Worm (Caenorhabditis elegans) whole organism, mixed stage, embryonic: ENCODE measurements around the gene Y38C1AA.19.
A peak's percentile ranks its signal among the peaks of the same experiment; 100 is the strongest.

Experiments used
- M03D4.4 ChIP-seq: sonication (generic microtip); optimal IDR thresholded peaks from 2 replicates; lab custom pipeline; 2017; ENCODE audit warnings: mild to moderate bottlenecking, missing genetic modification characterization, missing compliant biosample characterization
- bed-3 ChIP-seq: fragments of 200-800 bp; sonication (Bioruptor generic); optimal IDR thresholded peaks from 3 replicates; lab custom pipeline; 2018; ENCODE audit warnings: mild to moderate bottlenecking, missing genetic modification characterization, moderate library complexity, missing compliant biosample characterization
- blmp-1 ChIP-seq: fragments of 150-350 bp; optimal IDR thresholded peaks from 2 replicates; lab custom pipeline; 2014; ENCODE audit warnings: missing biosample characterization, missing genetic modification characterization
- ceh-39 ChIP-seq: fragments of 150-350 bp; optimal IDR thresholded peaks from 2 replicates; lab custom pipeline; 2014; ENCODE audit warnings: missing biosample characterization, missing genetic modification characterization
- ceh-43 ChIP-seq: fragments of 200-800 bp; sonication (Bioruptor generic); optimal IDR thresholded peaks from 2 replicates; lab custom pipeline; 2018; ENCODE audit warnings: mild to moderate bottlenecking, missing genetic modification characterization, moderate library complexity, missing compliant biosample characterization
- ceh-83 ChIP-seq: fragments of 200-800 bp; sonication (Bioruptor generic); optimal IDR thresholded peaks from 2 replicates; lab custom pipeline; 2018; ENCODE audit warnings: mild to moderate bottlenecking, missing genetic modification characterization, missing compliant biosample characterization
- ces-1 ChIP-seq: fragments of 150-350 bp; optimal IDR thresholded peaks from 2 replicates; lab custom pipeline; 2014; ENCODE audit warnings: missing biosample characterization, missing genetic modification reagents, missing genetic modification characterization
- cnd-1 ChIP-seq: fragments of 200-800 bp; sonication (Bioruptor generic); optimal IDR thresholded peaks from 2 replicates; lab custom pipeline; 2018; ENCODE audit warnings: mild to moderate bottlenecking, missing genetic modification characterization, missing compliant biosample characterization
- drap-1 ChIP-seq: fragments of 200-800 bp; sonication (Bioruptor generic); optimal IDR thresholded peaks from 3 replicates; lab custom pipeline; 2018; ENCODE audit warnings: mild to moderate bottlenecking, missing genetic modification characterization, missing compliant biosample characterization
- elt-1 ChIP-seq: sonication (generic microtip); optimal IDR thresholded peaks from 2 replicates; lab custom pipeline; 2017; ENCODE audit warnings: missing genetic modification characterization, mild to moderate bottlenecking, missing compliant biosample characterization, antibody characterized with exemption, moderate library complexity, borderline replicate concordance; ENCODE audit not compliant: insufficient read depth
- elt-3 ChIP-seq: fragments of 150-350 bp; optimal IDR thresholded peaks from 2 replicates; lab custom pipeline; 2014; ENCODE audit warnings: missing biosample characterization, missing genetic modification characterization
- flh-1 ChIP-seq: fragments of 200-800 bp; sonication (Bioruptor generic); optimal IDR thresholded peaks from 2 replicates; lab custom pipeline; 2018; ENCODE audit warnings: mild to moderate bottlenecking, missing genetic modification characterization, moderate library complexity, missing compliant biosample characterization
- ham-2 ChIP-seq: fragments of 200-800 bp; sonication (Bioruptor generic); optimal IDR thresholded peaks from 2 replicates; lab custom pipeline; 2018; ENCODE audit warnings: mild to moderate bottlenecking, missing genetic modification characterization, missing compliant biosample characterization
- hlh-1 ChIP-seq: fragments of 150-350 bp; optimal IDR thresholded peaks from 2 replicates; lab custom pipeline; 2014; ENCODE audit warnings: missing biosample characterization, missing genetic modification reagents, missing genetic modification characterization
- lin-13 ChIP-seq: fragments of 150-350 bp; optimal IDR thresholded peaks from 2 replicates; lab custom pipeline; 2014; ENCODE audit warnings: missing biosample characterization, missing genetic modification characterization
- lin-32 ChIP-seq: fragments of 200-800 bp; sonication (Bioruptor generic); optimal IDR thresholded peaks from 2 replicates; lab custom pipeline; 2018; ENCODE audit warnings: mild to moderate bottlenecking, missing genetic modification characterization, missing compliant biosample characterization
- lsy-2 ChIP-seq: fragments of 150-350 bp; optimal IDR thresholded peaks from 2 replicates; lab custom pipeline; 2014; ENCODE audit warnings: missing biosample characterization, missing genetic modification characterization
- mab-5 ChIP-seq: fragments of 150-350 bp; optimal IDR thresholded peaks from 2 replicates; lab custom pipeline; 2014; ENCODE audit warnings: missing biosample characterization, missing genetic modification characterization
- mep-1 ChIP-seq: fragments of 150-350 bp; optimal IDR thresholded peaks from 2 replicates; lab custom pipeline; 2017; ENCODE audit warnings: missing biosample characterization, missing genetic modification reagents, missing genetic modification characterization, inconsistent platforms
- mls-2 ChIP-seq: sonication (generic microtip); optimal IDR thresholded peaks from 2 replicates; lab custom pipeline; 2016; ENCODE audit warnings: mild to moderate bottlenecking, missing genetic modification characterization, moderate library complexity, missing compliant biosample characterization
- nhr-12 ChIP-seq: fragments of 150-350 bp; optimal IDR thresholded peaks from 2 replicates; lab custom pipeline; 2014; ENCODE audit warnings: missing biosample characterization, missing genetic modification characterization
- nhr-2 ChIP-seq: fragments of 150-350 bp; optimal IDR thresholded peaks from 2 replicates; lab custom pipeline; 2014; ENCODE audit warnings: missing biosample characterization, missing genetic modification characterization
- nhr-237 ChIP-seq: fragments of 150-350 bp; optimal IDR thresholded peaks from 2 replicates; lab custom pipeline; 2014; ENCODE audit warnings: missing biosample characterization, missing genetic modification characterization
- nhr-28 ChIP-seq: fragments of 150-350 bp; optimal IDR thresholded peaks from 2 replicates; lab custom pipeline; 2014; ENCODE audit warnings: missing biosample characterization, missing genetic modification characterization
- nhr-76 ChIP-seq: sonication (generic microtip); optimal IDR thresholded peaks from 2 replicates; lab custom pipeline; 2017; ENCODE audit warnings: missing biosample characterization, missing genetic modification characterization
- pha-4 ChIP-seq: fragments of 150-350 bp; optimal IDR thresholded peaks from 2 replicates; lab custom pipeline; 2018; ENCODE audit warnings: missing biosample characterization, missing genetic modification reagents, missing genetic modification characterization
- sem-2 ChIP-seq: fragments of 200-800 bp; sonication (Bioruptor generic); optimal IDR thresholded peaks from 2 replicates; lab custom pipeline; 2018; ENCODE audit warnings: mild to moderate bottlenecking, missing genetic modification characterization, missing compliant biosample characterization
- snpc-4 ChIP-seq: fragments of 150-350 bp; optimal IDR thresholded peaks from 2 replicates; lab custom pipeline; 2014; ENCODE audit warnings: missing biosample characterization, missing genetic modification characterization
- sptf-1 ChIP-seq: sonication (generic microtip); optimal IDR thresholded peaks from 2 replicates; lab custom pipeline; 2017; ENCODE audit warnings: mild to moderate bottlenecking, missing genetic modification characterization, moderate library complexity, missing compliant biosample characterization
- tbx-8 ChIP-seq: fragments of 200-800 bp; sonication (Bioruptor generic); optimal IDR thresholded peaks from 2 replicates; lab custom pipeline; 2018; ENCODE audit warnings: mild to moderate bottlenecking, missing genetic modification characterization, moderate library complexity, missing compliant biosample characterization
- unc-120 ChIP-seq: sonication (generic microtip); optimal IDR thresholded peaks from 2 replicates; lab custom pipeline; 2017; ENCODE audit warnings: missing genetic modification characterization, missing compliant biosample characterization; ENCODE audit not compliant: poor library complexity, severe bottlenecking
- unc-39 ChIP-seq: fragments of 150-350 bp; optimal IDR thresholded peaks from 2 replicates; lab custom pipeline; 2014; ENCODE audit warnings: missing biosample characterization, missing genetic modification characterization
- unc-62 ChIP-seq: fragments of 150-350 bp; optimal IDR thresholded peaks from 2 replicates; lab custom pipeline; 2014; ENCODE audit warnings: missing biosample characterization, missing genetic modification reagents, missing genetic modification characterization
- zip-8 ChIP-seq: fragments of 150-350 bp; optimal IDR thresholded peaks from 2 replicates; lab custom pipeline; 2014; ENCODE audit warnings: missing biosample characterization, missing genetic modification characterization
- ztf-11 ChIP-seq: fragments of 150-350 bp; optimal IDR thresholded peaks from 2 replicates; lab custom pipeline; 2014; ENCODE audit warnings: missing biosample characterization, missing genetic modification characterization

Y38C1AA.19 gene

ce11 chrIV:139652-140051 lies 20.3 kb upstream of the Y38C1AA.19 start:
- TF ChIP-seq unc-39 (tag; lab: Kevin White, UChicago) (no peak), ceh-39 (tag; lab: Kevin White, UChicago) (no peak), sptf-1 (tag; lab: Kevin White, UChicago) (no peak), unc-62 (GFP tag; lab: Kevin White, UChicago) (no peak)

DNA sequence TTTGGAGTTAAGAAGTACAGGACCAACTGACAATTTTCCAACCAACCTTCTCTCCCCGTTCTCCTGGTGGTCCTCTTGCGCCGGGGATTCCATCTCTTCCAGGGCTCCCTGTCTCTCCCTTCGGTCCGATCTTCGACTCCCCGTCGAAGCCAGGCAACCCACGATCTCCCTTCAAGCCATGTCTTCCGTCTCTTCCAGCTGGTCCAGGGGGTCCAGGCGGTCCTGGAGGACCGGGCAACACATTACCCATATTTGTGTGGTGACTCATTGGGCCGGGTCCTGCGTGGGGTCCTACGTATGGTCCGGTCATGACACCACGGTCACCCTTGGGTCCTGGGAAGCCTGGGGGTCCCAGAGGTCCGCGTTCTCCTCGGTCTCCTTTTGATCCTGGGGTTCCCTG lies 18.9 kb upstream of the Y38C1AA.19 start:
- TF ChIP-seq bed-3 (GFP tag; lab: Kevin White, UChicago) (no peak), sptf-1 (tag; lab: Kevin White, UChicago) (no peak)

- TF ChIP-seq pha-4 (tag; lab: Kevin White, UChicago) (no peak), unc-39 (tag; lab: Kevin White, UChicago) (no peak), hlh-1 (tag; lab: Kevin White, UChicago) (peak; percentile 81), flh-1 (GFP tag; lab: Kevin White, UChicago) (peak; percentile 88), mls-2 (tag; lab: Kevin White, UChicago) (peak; percentile 97), drap-1 (peak; percentile 96), unc-120 (tag; lab: Kevin White, UChicago) (peak; percentile 96), cnd-1 (tag; lab: Kevin White, UChicago) (peak; percentile 97), nhr-76 (no peak), ztf-11 (tag; lab: Kevin White, UChicago) (peak; percentile 50), zip-8 (tag; lab: Kevin White, UChicago) (no peak), lsy-2 (peak; percentile 61), lin-32 (GFP tag; lab: Kevin White, UChicago) (peak; percentile 92), unc-62 (GFP tag; lab: Kevin White, UChicago) (peak; percentile 63), elt-3 (tag; lab: Kevin White, UChicago) (peak; percentile 34), sem-2 (GFP tag; lab: Kevin White, UChicago) (peak; percentile 92), ceh-39 (tag; lab: Kevin White, UChicago) (peak; percentile 22), ceh-43 (peak; percentile 94), ceh-83 (GFP tag; lab: Kevin White, UChicago) (peak; percentile 98), mab-5 (no peak), blmp-1 (tag; lab: Kevin White, UChicago) (no peak), mep-1 (tag; lab: Kevin White, UChicago) (peak; percentile 56), sptf-1 (tag; lab: Kevin White, UChicago) (peak; percentile 98), bed-3 (GFP tag; lab: Kevin White, UChicago) (peak; percentile 91), nhr-2 (no peak), ham-2 (GFP tag; lab: Kevin White, UChicago) (peak; percentile 93), nhr-237 (no peak), elt-1 (tag; lab: Kevin White, UChicago) (peak; percentile 38), M03D4.4 (tag; lab: Kevin White, UChicago) (peak; percentile 96), nhr-12 (tag; lab: Kevin White, UChicago) (peak; percentile 34), tbx-8 (GFP tag; lab: Kevin White, UChicago) (peak; percentile 91), lin-13 (tag; lab: Kevin White, UChicago) (peak; percentile 76), nhr-28 (no peak), snpc-4 (tag; lab: Kevin White, UChicago) (no peak), ces-1 (peak; percentile 55)
- TF ChIP-seq, all 35 proteins: peak for 25
Observed at ce11 chrIV:143807-144371, 16.1 kb upstream of the Y38C1AA.19 start.

ce11 chrIV:147819-148218 lies 12.1 kb upstream of the Y38C1AA.19 start, which contains the start of gene col-99:
Gene col-99 (minus strand): TSS chrIV:147919.
- TF ChIP-seq sem-2 (GFP tag; lab: Kevin White, UChicago) (no peak), pha-4 (tag; lab: Kevin White, UChicago) (no peak), unc-62 (GFP tag; lab: Kevin White, UChicago) (no peak), ham-2 (GFP tag; lab: Kevin White, UChicago) (no peak), blmp-1 (tag; lab: Kevin White, UChicago) (no peak)
- TF ChIP-seq, all 35 proteins: peak for 0
